Fruit fly (Drosophila melanogaster) whole organism, embryonic: ENCODE measurements around the gene pps.

Source experiments
- CG10274 ChIP-seq: fragments of 200-800 bp; sonication (Bioruptor generic); optimal IDR thresholded peaks from 3 replicates; lab custom pipeline; 2017; ENCODE audit warnings: missing biosample characterization, mild to moderate bottlenecking, missing genetic modification characterization
- CG10366 ChIP-seq: fragments of 200-800 bp; sonication (Bioruptor generic); IDR thresholded peaks from 2 replicates; pipeline ENCODE4 v1.3.6; 2022; ENCODE audit warnings: missing biosample characterization, missing genetic modification characterization
- CG11085 ChIP-seq: fragments of 200-800 bp; sonication (Bioruptor generic); IDR thresholded peaks from 2 replicates; pipeline ENCODE4 v1.3.6; 2022; ENCODE audit warnings: missing biosample characterization, missing genetic modification characterization
- CG11456 ChIP-seq: fragments of 200-800 bp; sonication (Bioruptor generic); IDR thresholded peaks from 3 replicates; pipeline ENCODE4 v1.3.6; 2022; ENCODE audit warnings: missing biosample characterization, missing genetic modification characterization
- CG11696 ChIP-seq: fragments of 200-800 bp; sonication (Bioruptor generic); IDR thresholded peaks from 2 replicates; pipeline ENCODE4 v1.3.6; 2022; ENCODE audit warnings: missing biosample characterization, missing genetic modification characterization
- CG12155 ChIP-seq: fragments of 200-800 bp; sonication (Bioruptor generic); optimal IDR thresholded peaks from 3 replicates; lab custom pipeline; 2016; ENCODE audit warnings: missing biosample characterization, missing genetic modification characterization
- CG12769 ChIP-seq: fragments of 200-800 bp; sonication (Bioruptor generic); optimal IDR thresholded peaks from 2 replicates; lab custom pipeline; 2019; ENCODE audit warnings: missing biosample characterization, mild to moderate bottlenecking, missing genetic modification characterization, moderate library complexity
- CG14667 ChIP-seq: fragments of 200-800 bp; sonication (Bioruptor generic); IDR thresholded peaks from 2 replicates; pipeline ENCODE4 v1.3.6; 2022; ENCODE audit warnings: missing biosample characterization, missing genetic modification characterization
- CG14965 ChIP-seq: fragments of 200-800 bp; sonication (Bioruptor generic); optimal IDR thresholded peaks from 2 replicates; lab custom pipeline; 2016; ENCODE audit warnings: missing biosample characterization, missing genetic modification characterization, borderline replicate concordance
- CG16863 ChIP-seq: fragments of 200-800 bp; sonication (Bioruptor generic); optimal IDR thresholded peaks from 3 replicates; lab custom pipeline; 2016; ENCODE audit warnings: missing biosample characterization, missing genetic modification characterization
- CG30020 ChIP-seq: fragments of 200-800 bp; optimal IDR thresholded peaks from 2 replicates; lab custom pipeline; 2019; ENCODE audit warnings: missing biosample characterization, mild to moderate bottlenecking, missing genetic modification characterization, moderate library complexity
- CG32532 ChIP-seq: fragments of 200-800 bp; sonication (Bioruptor generic); IDR thresholded peaks from 2 replicates; pipeline ENCODE4 v1.3.6; 2022; ENCODE audit warnings: missing biosample characterization, missing genetic modification characterization
- CG3281 ChIP-seq: fragments of 200-800 bp; sonication (Bioruptor generic); optimal IDR thresholded peaks from 3 replicates; lab custom pipeline; 2017; ENCODE audit warnings: missing biosample characterization, mild to moderate bottlenecking, missing genetic modification characterization
- CG4360 ChIP-seq: fragments of 200-800 bp; sonication (Bioruptor generic); IDR thresholded peaks from 2 replicates; pipeline ENCODE4 v1.3.6; 2022; ENCODE audit warnings: missing biosample characterization, missing genetic modification characterization
- CG43689 ChIP-seq: fragments of 200-800 bp; sonication (Bioruptor generic); IDR thresholded peaks from 2 replicates; pipeline ENCODE4 v1.3.6; 2022; ENCODE audit warnings: missing biosample characterization, missing genetic modification characterization
- CG4404 ChIP-seq: fragments of 200-800 bp; sonication (Bioruptor generic); IDR thresholded peaks from 2 replicates; pipeline ENCODE4 v1.3.6; 2022; ENCODE audit warnings: missing biosample characterization, missing genetic modification characterization
- CG4820 ChIP-seq: fragments of 200-800 bp; sonication (Bioruptor generic); optimal IDR thresholded peaks from 3 replicates; lab custom pipeline; 2016; ENCODE audit warnings: missing biosample characterization, missing genetic modification characterization
- CG5245 ChIP-seq: fragments of 200-800 bp; sonication (Bioruptor generic); optimal IDR thresholded peaks from 3 replicates; lab custom pipeline; 2016; ENCODE audit warnings: missing biosample characterization, missing genetic modification characterization
- CG6654 ChIP-seq: fragments of 200-800 bp; sonication (Bioruptor generic); optimal IDR thresholded peaks from 2 replicates; lab custom pipeline; 2017; ENCODE audit warnings: missing biosample characterization, mild to moderate bottlenecking, missing genetic modification characterization
- CG6683 ChIP-seq: fragments of 200-800 bp; sonication (Bioruptor generic); optimal IDR thresholded peaks from 2 replicates; lab custom pipeline; 2017; ENCODE audit warnings: missing biosample characterization, mild to moderate bottlenecking, missing genetic modification characterization, missing genetic modification reagents
- CG7839 ChIP-seq: fragments of 200-800 bp; sonication (Bioruptor generic); optimal IDR thresholded peaks from 3 replicates; lab custom pipeline; 2018; ENCODE audit warnings: missing biosample characterization, mild to moderate bottlenecking, missing genetic modification characterization, moderate library complexity
- CG7987 ChIP-seq: fragments of 200-800 bp; sonication (Bioruptor generic); optimal IDR thresholded peaks from 2 replicates; lab custom pipeline; 2018; ENCODE audit warnings: missing biosample characterization, mild to moderate bottlenecking, missing genetic modification characterization, moderate library complexity
- Deaf1 ChIP-seq: fragments of 200-800 bp; optimal IDR thresholded peaks from 3 replicates; lab custom pipeline; 2019; ENCODE audit warnings: missing biosample characterization, mild to moderate bottlenecking, missing genetic modification characterization, moderate library complexity
- Dip3 ChIP-seq: fragments of 200-800 bp; sonication (Bioruptor generic); optimal IDR thresholded peaks from 3 replicates; lab custom pipeline; 2016; ENCODE audit warnings: missing biosample characterization, missing genetic modification characterization
- Dll ChIP-seq: fragments of 200-800 bp; sonication (Bioruptor generic); IDR thresholded peaks from 4 replicates; pipeline ENCODE4 v1.3.6; 2022; ENCODE audit warnings: missing biosample characterization, missing genetic modification characterization; ENCODE audit not compliant: partially characterized antibody
- E2f1 ChIP-seq: fragments of 200-800 bp; sonication (Bioruptor generic); IDR thresholded peaks from 2 replicates; pipeline ENCODE4 v1.3.6; 2022; ENCODE audit warnings: missing biosample characterization, missing genetic modification characterization
- ERR ChIP-seq: fragments of 200-800 bp; sonication (Bioruptor generic); optimal IDR thresholded peaks from 2 replicates; lab custom pipeline; 2016; ENCODE audit warnings: missing biosample characterization, missing genetic modification characterization
- Fer3 ChIP-seq: fragments of 200-800 bp; sonication (Bioruptor generic); optimal IDR thresholded peaks from 2 replicates; lab custom pipeline; 2018; ENCODE audit warnings: missing biosample characterization, mild to moderate bottlenecking, missing genetic modification characterization, moderate library complexity
- H15 ChIP-seq: fragments of 200-800 bp; sonication (Bioruptor generic); IDR thresholded peaks from 3 replicates; pipeline ENCODE4 v1.3.6; 2022; ENCODE audit warnings: missing biosample characterization, missing genetic modification characterization
- HHEX ChIP-seq: fragments of 200-800 bp; sonication (Bioruptor generic); optimal IDR thresholded peaks from 3 replicates; lab custom pipeline; 2017; ENCODE audit warnings: missing biosample characterization, mild to moderate bottlenecking, missing genetic modification characterization, missing genetic modification reagents
- Hr39 ChIP-seq: fragments of >200 bp; optimal IDR thresholded peaks from 2 replicates; lab custom pipeline; 2017
- MESR4 ChIP-seq: fragments of 200-800 bp; sonication (Bioruptor generic); optimal IDR thresholded peaks from 2 replicates; lab custom pipeline; 2018; ENCODE audit warnings: missing biosample characterization, mild to moderate bottlenecking, missing genetic modification characterization, moderate library complexity
- Mes4 ChIP-seq: fragments of 200-800 bp; sonication (Bioruptor generic); optimal IDR thresholded peaks from 2 replicates; lab custom pipeline; 2016; ENCODE audit warnings: missing biosample characterization, missing genetic modification characterization
- Neu2 ChIP-seq: fragments of 200-800 bp; sonication (Bioruptor generic); optimal IDR thresholded peaks from 3 replicates; lab custom pipeline; 2016; ENCODE audit warnings: missing biosample characterization, missing genetic modification characterization, borderline replicate concordance
- Nf-YA ChIP-seq: fragments of 200-800 bp; sonication (Bioruptor generic); IDR thresholded peaks from 2 replicates; pipeline ENCODE4 v1.3.6; 2022; ENCODE audit warnings: missing biosample characterization, missing genetic modification characterization
- TFAM ChIP-seq: fragments of 200-800 bp; sonication (Bioruptor generic); optimal IDR thresholded peaks from 2 replicates; lab custom pipeline; 2017; ENCODE audit warnings: missing biosample characterization, missing genetic modification characterization, inconsistent platforms
- YL-1 ChIP-seq: fragments of 200-800 bp; sonication (Bioruptor generic); optimal IDR thresholded peaks from 3 replicates; lab custom pipeline; 2017; ENCODE audit warnings: missing biosample characterization, mild to moderate bottlenecking, missing genetic modification characterization
- chif ChIP-seq, 2 experiments: fragments of 200-800 bp; sonication (Bioruptor generic); optimal IDR thresholded peaks; 3 replicates each; lab custom pipeline; 2016; ENCODE audit warnings: missing biosample characterization in 2 of 2, missing genetic modification characterization in 2 of 2
- danr ChIP-seq: fragments of 200-800 bp; sonication (Bioruptor generic); IDR thresholded peaks from 2 replicates; pipeline ENCODE4 v1.3.6; 2022; ENCODE audit warnings: missing biosample characterization, missing genetic modification characterization
- dati ChIP-seq: fragments of 200-800 bp; sonication (Bioruptor generic); IDR thresholded peaks from 2 replicates; pipeline ENCODE4 v1.3.6; 2022; ENCODE audit warnings: missing biosample characterization, missing genetic modification characterization
- dmrt99B ChIP-seq: fragments of 200-800 bp; sonication (Bioruptor generic); optimal IDR thresholded peaks from 2 replicates; lab custom pipeline; 2018; ENCODE audit warnings: missing biosample characterization, mild to moderate bottlenecking, missing genetic modification characterization, moderate library complexity
- ems ChIP-seq: fragments of 200-800 bp; sonication (Bioruptor generic); optimal IDR thresholded peaks from 3 replicates; lab custom pipeline; 2016; ENCODE audit warnings: missing biosample characterization, missing genetic modification characterization
- en ChIP-seq: fragments of 200-800 bp; sonication (Bioruptor generic); optimal IDR thresholded peaks from 2 replicates; lab custom pipeline; 2016; ENCODE audit warnings: missing biosample characterization, missing genetic modification characterization
- eyg ChIP-seq: fragments of 200-800 bp; sonication (Bioruptor generic); optimal IDR thresholded peaks from 3 replicates; lab custom pipeline; 2016; ENCODE audit warnings: missing biosample characterization, missing genetic modification characterization
- gem ChIP-seq: fragments of 200-800 bp; sonication (Bioruptor generic); optimal IDR thresholded peaks from 2 replicates; lab custom pipeline; 2019; ENCODE audit warnings: missing biosample characterization, mild to moderate bottlenecking, missing genetic modification characterization, moderate library complexity
- grau ChIP-seq: fragments of 200-800 bp; optimal IDR thresholded peaks from 3 replicates; lab custom pipeline; 2019; ENCODE audit warnings: missing biosample characterization, mild to moderate bottlenecking, missing genetic modification characterization, moderate library complexity
- hbn ChIP-seq: fragments of 200-800 bp; sonication (Bioruptor generic); IDR thresholded peaks from 2 replicates; pipeline ENCODE4 v1.3.6; 2022; ENCODE audit warnings: missing biosample characterization, missing genetic modification characterization; ENCODE audit not compliant: partially characterized antibody
- lilli ChIP-seq: fragments of 200-800 bp; sonication (Bioruptor generic); optimal IDR thresholded peaks from 3 replicates; lab custom pipeline; 2016; ENCODE audit warnings: missing biosample characterization, missing genetic modification characterization
- odd ChIP-seq: fragments of 200-800 bp; sonication (Bioruptor generic); optimal IDR thresholded peaks from 2 replicates; lab custom pipeline; 2017; ENCODE audit warnings: missing biosample characterization, mild to moderate bottlenecking, missing genetic modification characterization
- shn ChIP-seq: fragments of 200-800 bp; sonication (Bioruptor generic); optimal IDR thresholded peaks from 3 replicates; lab custom pipeline; 2016; ENCODE audit warnings: missing biosample characterization, missing genetic modification characterization
- sr ChIP-seq: fragments of 200-800 bp; sonication (Bioruptor generic); IDR thresholded peaks from 3 replicates; pipeline ENCODE4 v1.3.6; 2022; ENCODE audit warnings: missing biosample characterization, missing genetic modification characterization
- tap ChIP-seq: fragments of 200-800 bp; optimal IDR thresholded peaks from 3 replicates; lab custom pipeline; 2019; ENCODE audit warnings: missing biosample characterization, mild to moderate bottlenecking, missing genetic modification characterization, moderate library complexity

pps gene

dm6 chr3R:12433764-12434163, 20.1 kb downstream of the pps start, which contains the start of the genes Aos1 and Srlp (continued):
- TF ChIP-seq YL-1 (GFP tag; lab: Kevin White, UChicago) (peak; percentile 63), Mes4 (GFP tag; lab: Kevin White, UChicago) (no peak), HHEX (GFP tag; lab: Kevin White, UChicago) (peak; percentile 17), tap (no peak), Deaf1 (tag; lab: Kevin White, UChicago) (no peak), lilli (peak; percentile 8), CG32532 (peak; percentile 47; the same call in 1 of the 2 replicates), hbn (GFP tag; lab: Robert Waterston, UW) (no peak; the same call in 1 of the 2 replicates), CG3281 (GFP tag; lab: Kevin White, UChicago) (peak; percentile 50), CG10274 (GFP tag; lab: Kevin White, UChicago) (no peak), CG5245 (GFP tag; lab: Kevin White, UChicago) (peak; percentile 63), CG11085 (GFP tag; lab: Robert Waterston, UW) (no peak), odd (GFP tag; lab: Kevin White, UChicago) (no peak), H15 (GFP tag; lab: Robert Waterston, UW) (no peak), dati (GFP tag; lab: Robert Waterston, UW) (no peak), TFAM (GFP tag; lab: Kevin White, UChicago) (no peak), Neu2 (no peak), Dll (GFP tag; lab: Robert Waterston, UW) (0 out of 4 replicates have a peak, but pooled peaks have one; percentile 51), CG4820 (peak; percentile 19), grau (peak; percentile 71), CG14965 (GFP tag; lab: Kevin White, UChicago) (no peak), E2f1 (GFP tag; lab: Robert Waterston, UW) (0 out of 2 replicates have a peak, but pooled peaks have one; percentile 8), CG11456 (GFP tag; lab: Robert Waterston, UW) (no peak), CG12769 (tag; lab: Kevin White, UChicago) (no peak), CG4360 (GFP tag; lab: Robert Waterston, UW) (no peak), Fer3 (peak; percentile 54), CG43689 (no peak), dmrt99B (tag; lab: Kevin White, UChicago) (no peak), en (GFP tag; lab: Kevin White, UChicago) (no peak), eyg (GFP tag; lab: Kevin White, UChicago) (no peak), CG14667 (GFP tag; lab: Robert Waterston, UW) (0 out of 2 replicates have a peak, but pooled peaks have one; percentile 20), CG12155 (GFP tag; lab: Kevin White, UChicago) (peak; percentile 43), Dip3 (no peak), CG7839 (tag; lab: Kevin White, UChicago) (no peak), CG6683 (GFP tag; lab: Kevin White, UChicago) (peak; percentile 3), sr (GFP tag; lab: Robert Waterston, UW) (no peak), CG11696 (GFP tag; lab: Robert Waterston, UW) (no peak), chif (GFP tag; optimal IDR thresholded peaks at IDR 0.05; lab: Kevin White, UChicago) (no peak), CG30020 (tag; lab: Kevin White, UChicago) (peak; percentile 74), ERR (GFP tag; lab: Kevin White, UChicago) (no peak), shn (GFP tag; lab: Kevin White, UChicago) (no peak), gem (no peak), CG6654 (GFP tag; lab: Kevin White, UChicago) (no peak), CG16863 (GFP tag; lab: Kevin White, UChicago) (no peak), danr (GFP tag; lab: Robert Waterston, UW) (no peak), Nf-YA (GFP tag; lab: Robert Waterston, UW) (no peak), CG4404 (GFP tag; lab: Robert Waterston, UW) (no peak), ems (GFP tag; lab: Kevin White, UChicago) (no peak), Hr39 (no peak), MESR4 (GFP tag; lab: Kevin White, UChicago) (no peak), CG10366 (GFP tag; lab: Robert Waterston, UW) (no peak), CG7987 (GFP tag; lab: Kevin White, UChicago) (no peak)
